1 fruit fly cellular context compared by ENCODE assay signal in the genomic region with DNA sequence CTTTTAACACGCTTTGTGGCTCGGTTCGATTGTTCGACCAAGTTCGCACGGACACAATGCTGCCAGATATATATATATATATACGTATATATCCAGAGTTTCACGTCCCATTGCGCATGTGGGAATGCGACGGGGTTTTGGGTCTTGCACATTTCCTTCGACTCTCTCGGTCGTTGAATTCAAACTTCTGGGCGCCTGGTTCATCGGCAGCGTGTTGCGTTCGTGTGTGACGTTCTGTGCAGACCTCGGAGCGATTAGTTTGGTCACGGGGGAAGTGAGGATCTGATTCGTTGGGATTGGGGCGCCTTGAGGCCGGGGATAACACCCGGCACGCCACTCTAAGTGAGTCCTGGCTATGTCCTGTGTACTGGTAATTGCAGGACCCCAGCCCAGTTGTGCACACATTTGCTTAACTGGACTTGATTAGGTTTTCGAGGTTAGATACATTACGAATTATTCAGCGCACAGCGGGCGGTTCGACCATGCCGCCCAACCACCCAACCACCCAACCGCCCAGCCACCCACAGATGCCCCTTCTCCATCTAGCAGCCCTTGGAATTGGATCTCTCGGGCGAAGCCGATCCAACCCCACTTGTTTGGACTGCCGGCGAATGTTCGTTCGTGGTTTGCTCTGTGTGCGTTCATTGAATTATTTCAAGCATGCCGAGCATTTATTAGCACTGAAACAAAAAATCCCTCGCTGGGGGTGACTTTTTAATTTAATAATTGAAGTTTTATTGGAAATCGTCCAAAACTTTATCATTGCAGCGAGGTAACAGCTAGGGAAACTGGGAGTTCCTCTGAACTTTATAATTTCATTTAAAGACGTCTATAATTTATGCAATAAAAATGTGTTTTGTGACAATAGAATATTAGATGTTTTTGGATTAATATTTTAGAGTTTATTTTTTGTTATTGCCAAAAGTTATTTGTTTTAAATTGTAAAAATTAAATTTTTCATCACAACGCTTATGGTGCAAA.
TF ChIP-seq lines count a peak whose summit lies in the region.

No protein-coding gene starts in this region.

TF ChIP-seq in whole organism, embryonic, 481 proteins besides CTCF, POLR2A, EP300 and RAD21 (continued from another document and continues in another):
- TF ChIP-seq her (GFP tag; optimal IDR thresholded peaks at IDR 0.05; lab: Kevin White, UChicago) (no peak), CG18011 (GFP tag; optimal IDR thresholded peaks at IDR 0.05; lab: Kevin White, UChicago) (no peak), Ssrp (tag; optimal IDR thresholded peaks at IDR 0.05; lab: Kevin White, UChicago) (peak; percentile 27), crp (GFP tag; optimal IDR thresholded peaks at IDR 0.05; lab: Kevin White, UChicago) (no peak), CG7786 (GFP tag; optimal IDR thresholded peaks at IDR 0.05; lab: Kevin White, UChicago) (no peak), Ravus (GFP tag; IDR thresholded peaks at IDR 0.05; lab: Robert Waterston, UW) (no peak), h (optimal IDR thresholded peaks at IDR 0.05; lab: Kevin White, UChicago) (no peak), tgo (GFP tag; IDR thresholded peaks at IDR 0.05; lab: Robert Waterston, UW) (peak; percentile 25; the same call in 1 of the 3 replicates), CG3065 (GFP tag; optimal IDR thresholded peaks at IDR 0.05; lab: Kevin White, UChicago) (no peak), az2 (GFP tag; optimal IDR thresholded peaks at IDR 0.05; lab: Kevin White, UChicago) (peak; percentile 7), sc (optimal IDR thresholded peaks at IDR 0.05; lab: Kevin White, UChicago) (no peak), sc (GFP tag; optimal IDR thresholded peaks at IDR 0.05; lab: Kevin White, UChicago) (no peak), CG12391 (tag; optimal IDR thresholded peaks at IDR 0.05; lab: Kevin White, UChicago) (peak; percentile 42), gt (GFP tag; IDR thresholded peaks at IDR 0.05; lab: Robert Waterston, UW) (no peak), Trl (optimal IDR thresholded peaks at IDR 0.05; lab: Kevin White, UChicago) (no peak), Trl (GFP tag; optimal IDR thresholded peaks at IDR 0.05; lab: Kevin White, UChicago) (no peak), NC2α (GFP tag; optimal IDR thresholded peaks at IDR 0.05; lab: Kevin White, UChicago) (no peak), dysf (GFP tag; IDR thresholded peaks at IDR 0.05; lab: Robert Waterston, UW) (0 out of 3 replicates have a peak, but pooled peaks have one; percentile 22), CG7271 (tag; optimal IDR thresholded peaks at IDR 0.05; lab: Kevin White, UChicago) (no peak), CG15073 (GFP tag; optimal IDR thresholded peaks at IDR 0.05; lab: Kevin White, UChicago) (no peak), chinmo (GFP tag; IDR thresholded peaks at IDR 0.05; lab: Robert Waterston, UW; ENCODE audit: partially characterized antibody) (0 out of 4 replicates have a peak, but pooled peaks have one; percentile 70), lilli (GFP tag; optimal IDR thresholded peaks at IDR 0.05; lab: Kevin White, UChicago) (peak; percentile 50), ttk (GFP tag; IDR thresholded peaks at IDR 0.05; lab: Robert Waterston, UW) (no peak), CG9727 (GFP tag; optimal IDR thresholded peaks at IDR 0.05; lab: Kevin White, UChicago) (peak; percentile 42), cg (GFP tag; optimal IDR thresholded peaks at IDR 0.05; lab: Kevin White, UChicago) (no peak), HHEX (GFP tag; optimal IDR thresholded peaks at IDR 0.05; lab: Kevin White, UChicago) (peak; percentile 22), CG16813 (GFP tag; IDR thresholded peaks at IDR 0.05; lab: Robert Waterston, UW; ENCODE audit: partially characterized antibody) (no peak), CG3847 (GFP tag; IDR thresholded peaks at IDR 0.05; lab: Robert Waterston, UW) (no peak), CG7963 (GFP tag; IDR thresholded peaks at IDR 0.05; lab: Robert Waterston, UW; ENCODE audit: partially characterized antibody) (no peak), wdn (GFP tag; IDR thresholded peaks at IDR 0.05; lab: Robert Waterston, UW) (no peak), CG11723 (GFP tag; optimal IDR thresholded peaks at IDR 0.05; lab: Kevin White, UChicago) (no peak), CG6854 (GFP tag; optimal IDR thresholded peaks at IDR 0.05; lab: Kevin White, UChicago) (no peak), CG13894 (tag; optimal IDR thresholded peaks at IDR 0.05; lab: Kevin White, UChicago) (peak; percentile 87), CG11695 (GFP tag; IDR thresholded peaks at IDR 0.05; lab: Robert Waterston, UW) (no peak), CkIIα-i1 (GFP tag; IDR thresholded peaks at IDR 0.05; lab: Robert Waterston, UW) (no peak), Dbx (GFP tag; IDR thresholded peaks at IDR 0.05; lab: Robert Waterston, UW) (0 out of 3 replicates have a peak, but pooled peaks have one; percentile 9), gsb (GFP tag; IDR thresholded peaks at IDR 0.05; lab: Robert Waterston, UW) (no peak), Dip2 (GFP tag; IDR thresholded peaks at IDR 0.05; lab: Robert Waterston, UW) (no peak), Atf6 (GFP tag; IDR thresholded peaks at IDR 0.05; lab: Robert Waterston, UW) (no peak), CG31224 (GFP tag; IDR thresholded peaks at IDR 0.05; lab: Robert Waterston, UW) (peak; percentile 94), crol (GFP tag; IDR thresholded peaks at IDR 0.05; lab: Robert Waterston, UW) (peak; percentile 29; the same call in 1 of the 2 replicates), MTF-1 (GFP tag; optimal IDR thresholded peaks at IDR 0.05; lab: Kevin White, UChicago; ENCODE audit: borderline replicate concordance) (no peak), tx (GFP tag; optimal IDR thresholded peaks at IDR 0.05; lab: Kevin White, UChicago) (no peak), zf30C (GFP tag; optimal IDR thresholded peaks at IDR 0.05; lab: Kevin White, UChicago) (no peak), bbx (GFP tag; IDR thresholded peaks at IDR 0.05; lab: Robert Waterston, UW; ENCODE audit: partially characterized antibody) (no peak), lola (GFP tag; optimal IDR thresholded peaks at IDR 0.05; lab: Kevin White, UChicago) (no peak), CG3163 (GFP tag; optimal IDR thresholded peaks at IDR 0.05; lab: Kevin White, UChicago) (no peak), kah (GFP tag; optimal IDR thresholded peaks at IDR 0.05; lab: Kevin White, UChicago) (no peak), CG17385 (GFP tag; optimal IDR thresholded peaks at IDR 0.05; lab: Kevin White, UChicago) (peak; percentile 3), CG4328 (GFP tag; optimal IDR thresholded peaks at IDR 0.05; lab: Kevin White, UChicago) (no peak), amos (GFP tag; IDR thresholded peaks at IDR 0.05; lab: Robert Waterston, UW; ENCODE audit: partially characterized antibody) (no peak), CG2202 (tag; optimal IDR thresholded peaks at IDR 0.05; lab: Kevin White, UChicago) (no peak), ind (GFP tag; optimal IDR thresholded peaks at IDR 0.05; lab: Kevin White, UChicago) (peak; percentile 18), prd (optimal IDR thresholded peaks at IDR 0.05; lab: Kevin White, UChicago) (no peak), prd (GFP tag; IDR thresholded peaks at IDR 0.05; lab: Robert Waterston, UW) (no peak), Mes4 (GFP tag; optimal IDR thresholded peaks at IDR 0.05; lab: Kevin White, UChicago) (no peak), pum (GFP tag; optimal IDR thresholded peaks at IDR 0.05; lab: Kevin White, UChicago) (no peak), CG13296 (GFP tag; optimal IDR thresholded peaks at IDR 0.05; lab: Kevin White, UChicago) (no peak), onecut (GFP tag; IDR thresholded peaks at IDR 0.05; lab: Robert Waterston, UW) (no peak), Dref (GFP tag; IDR thresholded peaks at IDR 0.05; lab: Robert Waterston, UW) (no peak), z (GFP tag; IDR thresholded peaks at IDR 0.05; lab: Robert Waterston, UW) (no peak), CG10959 (GFP tag; IDR thresholded peaks at IDR 0.05; lab: Robert Waterston, UW) (no peak), Eip74EF (GFP tag; optimal IDR thresholded peaks at IDR 0.05; lab: Kevin White, UChicago) (no peak), Ada2b (GFP tag; IDR thresholded peaks at IDR 0.05; lab: Robert Waterston, UW) (no peak), scrt (GFP tag; optimal IDR thresholded peaks at IDR 0.05; lab: Kevin White, UChicago) (no peak), crc (GFP tag; optimal IDR thresholded peaks at IDR 0.05; lab: Kevin White, UChicago) (no peak), so (GFP tag; IDR thresholded peaks at IDR 0.05; lab: Robert Waterston, UW) (no peak), Hmx (GFP tag; optimal IDR thresholded peaks at IDR 0.05; lab: Kevin White, UChicago) (no peak), CG33213 (GFP tag; optimal IDR thresholded peaks at IDR 0.05; lab: Kevin White, UChicago) (no peak), ssp (GFP tag; IDR thresholded peaks at IDR 0.05; lab: Robert Waterston, UW) (no peak), ac (GFP tag; optimal IDR thresholded peaks at IDR 0.05; lab: Kevin White, UChicago) (no peak), Bgb (GFP tag; IDR thresholded peaks at IDR 0.05; lab: Robert Waterston, UW; ENCODE audit: partially characterized antibody) (no peak; the same call in 1 of the 2 replicates), CG12071 (GFP tag; optimal IDR thresholded peaks at IDR 0.05; lab: Kevin White, UChicago) (no peak), GATAe (GFP tag; conservative IDR thresholded peaks at IDR 0.05; lab: Robert Waterston, UW) (no peak), hbn (GFP tag; IDR thresholded peaks at IDR 0.05; lab: Robert Waterston, UW; ENCODE audit: partially characterized antibody) (no peak), shn (GFP tag; optimal IDR thresholded peaks at IDR 0.05; lab: Kevin White, UChicago) (no peak), CG12236 (GFP tag; optimal IDR thresholded peaks at IDR 0.05; lab: Kevin White, UChicago) (no peak), CG10654 (GFP tag; optimal IDR thresholded peaks at IDR 0.05; lab: Kevin White, UChicago) (no peak), H2.0 (GFP tag; IDR thresholded peaks at IDR 0.05; lab: Robert Waterston, UW) (no peak), NFAT (GFP tag; IDR thresholded peaks at IDR 0.05; lab: Robert Waterston, UW) (no peak; the same call in 1 of the 2 replicates), E2f1 (GFP tag; IDR thresholded peaks at IDR 0.05; lab: Robert Waterston, UW) (no peak), Hmr (GFP tag; optimal IDR thresholded peaks at IDR 0.05; lab: Kevin White, UChicago) (peak; percentile 30), gsb-n (tag; optimal IDR thresholded peaks at IDR 0.05; lab: Kevin White, UChicago) (no peak), vvl (GFP tag; IDR thresholded peaks at IDR 0.05; lab: Robert Waterston, UW) (no peak; the same call in 1 of the 2 replicates), CG17186 (GFP tag; optimal IDR thresholded peaks at IDR 0.05; lab: Kevin White, UChicago) (no peak), pan (optimal IDR thresholded peaks at IDR 0.05; lab: Kevin White, UChicago) (no peak), pan (GFP tag; optimal IDR thresholded peaks at IDR 0.05 in 1 of 2, IDR thresholded peaks at IDR 0.05 in 1 of 2) (no peak), ash1 (GFP tag; optimal IDR thresholded peaks at IDR 0.05; lab: Kevin White, UChicago) (no peak), CG11247 (GFP tag; IDR thresholded peaks at IDR 0.05; lab: Robert Waterston, UW) (no peak), CG11696 (GFP tag; IDR thresholded peaks at IDR 0.05; lab: Robert Waterston, UW) (no peak), CG6791 (GFP tag; IDR thresholded peaks at IDR 0.05; lab: Robert Waterston, UW; ENCODE audit: partially characterized antibody) (0 out of 3 replicates have a peak, but pooled peaks have one; percentile 47), Xbp1 (GFP tag; optimal IDR thresholded peaks at IDR 0.05; lab: Kevin White, UChicago) (peak; percentile 19), CG42726 (GFP tag; IDR thresholded peaks at IDR 0.05; lab: Robert Waterston, UW; ENCODE audit: partially characterized antibody) (no peak), CG1832 (GFP tag; optimal IDR thresholded peaks at IDR 0.05; lab: Kevin White, UChicago) (no peak), Lim3 (GFP tag; IDR thresholded peaks at IDR 0.05; lab: Robert Waterston, UW) (no peak), YL-1 (GFP tag; optimal IDR thresholded peaks at IDR 0.05; lab: Kevin White, UChicago) (no peak), CG2120 (GFP tag; optimal IDR thresholded peaks at IDR 0.05; lab: Kevin White, UChicago) (peak; percentile 50), ATbp (GFP tag; optimal IDR thresholded peaks at IDR 0.05; lab: Kevin White, UChicago) (no peak), Max (GFP tag; optimal IDR thresholded peaks at IDR 0.05; lab: Kevin White, UChicago) (peak; percentile 50), Bteb2 (GFP tag; optimal IDR thresholded peaks at IDR 0.05; lab: Kevin White, UChicago) (no peak), eyg (GFP tag; optimal IDR thresholded peaks at IDR 0.05; lab: Kevin White, UChicago) (no peak), Dad (GFP tag; optimal IDR thresholded peaks at IDR 0.05; lab: Kevin White, UChicago) (no peak), ab (GFP tag; optimal IDR thresholded peaks at IDR 0.05; lab: Kevin White, UChicago) (no peak), hb (GFP tag; IDR thresholded peaks at IDR 0.05; lab: Robert Waterston, UW; ENCODE audit: partially characterized antibody) (0 out of 3 replicates have a peak, but pooled peaks have one; percentile 49), row (GFP tag; IDR thresholded peaks at IDR 0.05; lab: Robert Waterston, UW) (peak; percentile 29; the same call in 1 of the 3 replicates), kni (GFP tag; optimal IDR thresholded peaks at IDR 0.05; lab: Kevin White, UChicago) (no peak), Optix (GFP tag; IDR thresholded peaks at IDR 0.05; lab: Robert Waterston, UW) (no peak), fd3F (GFP tag; optimal IDR thresholded peaks at IDR 0.05; lab: Kevin White, UChicago) (no peak), slp2 (GFP tag; optimal IDR thresholded peaks at IDR 0.05; lab: Kevin White, UChicago) (no peak), corto (GFP tag; optimal IDR thresholded peaks at IDR 0.05; lab: Kevin White, UChicago) (no peak), D (optimal IDR thresholded peaks at IDR 0.05; lab: Kevin White, UChicago) (no peak), D (GFP tag; optimal IDR thresholded peaks at IDR 0.05; lab: Kevin White, UChicago) (peak; percentile 20), dmrt11E (tag; optimal IDR thresholded peaks at IDR 0.05; lab: Kevin White, UChicago) (no peak), cato (GFP tag; optimal IDR thresholded peaks at IDR 0.05; lab: Kevin White, UChicago; ENCODE audit: borderline replicate concordance) (no peak), CG11398 (GFP tag; optimal IDR thresholded peaks at IDR 0.05; lab: Kevin White, UChicago) (no peak), otp (GFP tag; IDR thresholded peaks at IDR 0.05; lab: Robert Waterston, UW) (no peak), TFAM (GFP tag; optimal IDR thresholded peaks at IDR 0.05; lab: Kevin White, UChicago) (no peak), org-1 (GFP tag; optimal IDR thresholded peaks at IDR 0.05; lab: Kevin White, UChicago) (no peak), Fer1 (GFP tag; optimal IDR thresholded peaks at IDR 0.05; lab: Kevin White, UChicago) (no peak), CG8359 (GFP tag; optimal IDR thresholded peaks at IDR 0.05; lab: Kevin White, UChicago; ENCODE audit: borderline replicate concordance) (no peak), pnt (GFP tag; optimal IDR thresholded peaks at IDR 0.05; lab: Kevin White, UChicago) (no peak)
